Fruit fly (Drosophila melanogaster) whole organism, embryonic: ENCODE results near the gene amn.

Experiments used
- Atf3 ChIP-seq: fragments of 200-800 bp; sonication (Bioruptor generic); optimal IDR thresholded peaks from 3 replicates; lab custom pipeline; 2016; ENCODE audit warnings: missing biosample characterization, missing genetic modification characterization
- CG1024 ChIP-seq: fragments of 200-800 bp; sonication (Bioruptor generic); IDR thresholded peaks from 2 replicates; pipeline ENCODE4 v1.3.6; 2022; ENCODE audit warnings: missing biosample characterization, missing genetic modification characterization
- CG10431 ChIP-seq: fragments of 200-800 bp; sonication (Bioruptor generic); optimal IDR thresholded peaks from 3 replicates; lab custom pipeline; 2018; ENCODE audit warnings: missing biosample characterization, mild to moderate bottlenecking, missing genetic modification characterization
- CG10654 ChIP-seq: fragments of 200-800 bp; sonication (Bioruptor generic); optimal IDR thresholded peaks from 2 replicates; lab custom pipeline; 2016; ENCODE audit warnings: missing biosample characterization, missing genetic modification characterization
- CG13624 ChIP-seq: fragments of 200-800 bp; sonication (Bioruptor generic); optimal IDR thresholded peaks from 2 replicates; lab custom pipeline; 2016; ENCODE audit warnings: missing biosample characterization, missing genetic modification characterization
- CG13894 ChIP-seq: fragments of 200-800 bp; sonication (Bioruptor generic); optimal IDR thresholded peaks from 3 replicates; lab custom pipeline; 2018; ENCODE audit warnings: missing biosample characterization, mild to moderate bottlenecking, missing genetic modification characterization, moderate library complexity
- CG15479 ChIP-seq: fragments of 200-800 bp; sonication (Bioruptor generic); optimal IDR thresholded peaks from 3 replicates; lab custom pipeline; 2019; ENCODE audit warnings: missing biosample characterization, mild to moderate bottlenecking, missing genetic modification characterization, moderate library complexity
- CG15514 ChIP-seq: fragments of 200-800 bp; sonication (Bioruptor generic); optimal IDR thresholded peaks from 3 replicates; lab custom pipeline; 2017; ENCODE audit warnings: missing biosample characterization, missing genetic modification characterization, mild to moderate bottlenecking, moderate library complexity, missing genetic modification reagents
- CG17328 ChIP-seq: fragments of 200-800 bp; sonication (Bioruptor generic); IDR thresholded peaks from 2 replicates; pipeline ENCODE4 v1.3.6; 2022; ENCODE audit warnings: missing biosample characterization, missing genetic modification characterization
- CG2875 ChIP-seq: fragments of 200-800 bp; sonication (Bioruptor generic); optimal IDR thresholded peaks from 2 replicates; lab custom pipeline; 2017; ENCODE audit warnings: missing biosample characterization, mild to moderate bottlenecking, missing genetic modification characterization, missing genetic modification reagents
- CG3163 ChIP-seq: fragments of 200-800 bp; sonication (Bioruptor generic); optimal IDR thresholded peaks from 3 replicates; lab custom pipeline; 2016; ENCODE audit warnings: missing biosample characterization, missing genetic modification characterization
- CG34422 ChIP-seq: fragments of 200-800 bp; sonication (Bioruptor generic); IDR thresholded peaks from 3 replicates; pipeline ENCODE4 v1.3.6; 2022; ENCODE audit warnings: missing biosample characterization, missing genetic modification characterization
- CG4282 ChIP-seq: fragments of 200-800 bp; sonication (Bioruptor generic); optimal IDR thresholded peaks from 2 replicates; lab custom pipeline; 2016; ENCODE audit warnings: missing biosample characterization, missing genetic modification characterization
- CG6813 ChIP-seq: fragments of 200-800 bp; sonication (Bioruptor generic); optimal IDR thresholded peaks from 2 replicates; lab custom pipeline; 2017; ENCODE audit warnings: missing biosample characterization, missing genetic modification characterization, mild to moderate bottlenecking, moderate library complexity, missing genetic modification reagents
- CG6854 ChIP-seq: fragments of 200-800 bp; sonication (Bioruptor generic); optimal IDR thresholded peaks from 3 replicates; lab custom pipeline; 2017; ENCODE audit warnings: missing biosample characterization, mild to moderate bottlenecking, missing genetic modification characterization
- CG7745 ChIP-seq: fragments of 200-800 bp; sonication (Bioruptor generic); optimal IDR thresholded peaks from 2 replicates; lab custom pipeline; 2018; ENCODE audit warnings: missing biosample characterization, mild to moderate bottlenecking, missing genetic modification characterization, moderate library complexity
- CG7839 ChIP-seq: fragments of 200-800 bp; sonication (Bioruptor generic); optimal IDR thresholded peaks from 3 replicates; lab custom pipeline; 2018; ENCODE audit warnings: missing biosample characterization, mild to moderate bottlenecking, missing genetic modification characterization, moderate library complexity
- CG8290 ChIP-seq, 3 experiments: fragments of 200-800 bp; sonication (Bioruptor generic); optimal IDR thresholded peaks; 2 replicates each; lab custom pipeline; 2016 to 2019; ENCODE audit warnings: missing biosample characterization in 3 of 3, missing genetic modification characterization in 3 of 3, mild to moderate bottlenecking in 2 of 3, moderate library complexity in 1 of 3
- CG8478 ChIP-seq: fragments of >200 bp; optimal IDR thresholded peaks from 2 replicates; lab custom pipeline; 2018
- Dek ChIP-seq: fragments of 200-800 bp; sonication (Bioruptor generic); optimal IDR thresholded peaks from 3 replicates; lab custom pipeline; 2019; ENCODE audit warnings: missing biosample characterization, mild to moderate bottlenecking, missing genetic modification characterization, moderate library complexity
- Dip2 ChIP-seq: fragments of 200-800 bp; sonication (Bioruptor generic); IDR thresholded peaks from 2 replicates; pipeline ENCODE4 v1.3.6; 2022; ENCODE audit warnings: missing biosample characterization, missing genetic modification characterization
- HHEX ChIP-seq: fragments of 200-800 bp; sonication (Bioruptor generic); optimal IDR thresholded peaks from 3 replicates; lab custom pipeline; 2017; ENCODE audit warnings: missing biosample characterization, mild to moderate bottlenecking, missing genetic modification characterization, missing genetic modification reagents
- Kr ChIP-seq: fragments of 200-800 bp; sonication (Bioruptor generic); optimal IDR thresholded peaks from 2 replicates; lab custom pipeline; 2017; ENCODE audit warnings: missing biosample characterization, mild to moderate bottlenecking, missing genetic modification characterization
- MBD-R2 ChIP-seq: fragments of 200-800 bp; sonication (Bioruptor generic); IDR thresholded peaks from 2 replicates; pipeline ENCODE4 v1.3.6; 2022; ENCODE audit warnings: missing biosample characterization, missing genetic modification characterization
- Med ChIP-seq: fragments of 200-800 bp; sonication (Bioruptor generic); peaks from one replicate; lab custom pipeline; 2016; ENCODE audit warnings: missing biosample characterization, missing genetic modification characterization, mild to moderate bottlenecking, inconsistent platforms, moderate library complexity
- Mes4 ChIP-seq: fragments of 200-800 bp; sonication (Bioruptor generic); optimal IDR thresholded peaks from 2 replicates; lab custom pipeline; 2016; ENCODE audit warnings: missing biosample characterization, missing genetic modification characterization
- Oli ChIP-seq: fragments of 200-800 bp; sonication (Bioruptor generic); optimal IDR thresholded peaks from 2 replicates; lab custom pipeline; 2018; ENCODE audit warnings: missing biosample characterization, mild to moderate bottlenecking, missing genetic modification characterization, moderate library complexity
- Trl ChIP-seq, 3 experiments: fragments of >200 bp in 2 of 3; fragments of 200-800 bp in 1 of 3; sonication (Bioruptor generic) in 1 of 3; optimal IDR thresholded peaks; 2 replicates in 1 of 3; 3 replicates in 2 of 3; lab custom pipeline; 2016 to 2017; ENCODE audit warnings: missing biosample characterization in 1 of 3, missing genetic modification characterization in 1 of 3
- Usf ChIP-seq: fragments of 200-800 bp; sonication (Bioruptor generic); optimal IDR thresholded peaks from 2 replicates; lab custom pipeline; 2017; ENCODE audit warnings: missing genotype, missing biosample characterization, missing genetic modification characterization
- ab ChIP-seq: fragments of 200-800 bp; sonication (Bioruptor generic); optimal IDR thresholded peaks from 2 replicates; lab custom pipeline; 2016; ENCODE audit warnings: missing biosample characterization, missing genetic modification characterization
- aop ChIP-seq: fragments of 200-800 bp; sonication (Bioruptor generic); IDR thresholded peaks from 2 replicates; pipeline ENCODE4 v1.3.6; 2022; ENCODE audit warnings: missing biosample characterization, missing genetic modification characterization
- bowl ChIP-seq: fragments of 200-800 bp; sonication (Bioruptor generic); IDR thresholded peaks from 2 replicates; pipeline ENCODE4 v1.3.6; 2022; ENCODE audit warnings: missing biosample characterization, missing genetic modification characterization
- br ChIP-seq: fragments of >200 bp; optimal IDR thresholded peaks from 2 replicates; lab custom pipeline; 2017
- bsh ChIP-seq, 2 experiments: fragments of 200-800 bp; sonication (Bioruptor generic); optimal IDR thresholded peaks; 2 replicates each; lab custom pipeline; 2017 to 2018; ENCODE audit warnings: mild to moderate bottlenecking in 2 of 2, missing biosample characterization in 2 of 2, missing genetic modification characterization in 2 of 2, moderate library complexity in 1 of 2
- chn ChIP-seq: fragments of 200-800 bp; sonication (Bioruptor generic); optimal IDR thresholded peaks from 2 replicates; lab custom pipeline; 2016; ENCODE audit warnings: missing biosample characterization, missing genetic modification characterization
- fd102C ChIP-seq: fragments of 200-800 bp; sonication (Bioruptor generic); optimal IDR thresholded peaks from 2 replicates; lab custom pipeline; 2018; ENCODE audit warnings: missing biosample characterization, mild to moderate bottlenecking, missing genetic modification characterization, moderate library complexity
- kah ChIP-seq: fragments of 200-800 bp; sonication (Bioruptor generic); optimal IDR thresholded peaks from 2 replicates; lab custom pipeline; 2018; ENCODE audit warnings: missing biosample characterization, mild to moderate bottlenecking, missing genetic modification characterization
- nerfin-2 ChIP-seq: fragments of 200-800 bp; sonication (Bioruptor generic); IDR thresholded peaks from 2 replicates; pipeline ENCODE4 v1.3.6; 2022; ENCODE audit warnings: missing biosample characterization, missing genetic modification characterization; ENCODE audit not compliant: partially characterized antibody
- pb ChIP-seq: fragments of 200-800 bp; sonication (Bioruptor generic); optimal IDR thresholded peaks from 3 replicates; lab custom pipeline; 2016; ENCODE audit warnings: missing biosample characterization, missing genetic modification characterization
- pita ChIP-seq: fragments of 200-800 bp; sonication (Bioruptor generic); optimal IDR thresholded peaks from 2 replicates; lab custom pipeline; 2017; ENCODE audit warnings: missing biosample characterization, mild to moderate bottlenecking, missing genetic modification characterization
- sens ChIP-seq: fragments of 200-800 bp; sonication (Bioruptor generic); peaks from one replicate; lab custom pipeline; 2016; ENCODE audit warnings: missing biosample characterization, missing genetic modification characterization
- seq ChIP-seq: fragments of 200-800 bp; sonication (Bioruptor generic); IDR thresholded peaks from 2 replicates; pipeline ENCODE4 v1.3.6; 2022; ENCODE audit warnings: missing biosample characterization, missing genetic modification characterization
- slou ChIP-seq: fragments of 200-800 bp; sonication (Bioruptor generic); optimal IDR thresholded peaks from 3 replicates; lab custom pipeline; 2016; ENCODE audit warnings: missing biosample characterization, missing genetic modification characterization
- sob ChIP-seq: fragments of 200-800 bp; sonication (Bioruptor generic); IDR thresholded peaks from 2 replicates; pipeline ENCODE4 v1.3.6; 2022; ENCODE audit warnings: missing biosample characterization, missing genetic modification characterization
- sqz ChIP-seq: fragments of 200-800 bp; sonication (Bioruptor generic); optimal IDR thresholded peaks from 3 replicates; lab custom pipeline; 2018; ENCODE audit warnings: missing biosample characterization, mild to moderate bottlenecking, missing genetic modification characterization
- trh ChIP-seq: fragments of 200-800 bp; sonication (Bioruptor generic); optimal IDR thresholded peaks from 2 replicates; lab custom pipeline; 2016; ENCODE audit warnings: missing biosample characterization, missing genetic modification characterization
- zen ChIP-seq: fragments of 200-800 bp; sonication (Bioruptor generic); optimal IDR thresholded peaks from 3 replicates; lab custom pipeline; 2018; ENCODE audit warnings: missing biosample characterization, mild to moderate bottlenecking, missing genetic modification characterization, moderate library complexity
- zfh2 ChIP-seq: fragments of 200-800 bp; sonication (Bioruptor generic); optimal IDR thresholded peaks from 2 replicates; lab custom pipeline; 2016; ENCODE audit warnings: missing biosample characterization, missing genetic modification characterization

amn gene

dm6 chrX:19886936-19887934, 2.6 kb downstream of the amn start (continued):
- TF ChIP-seq CG34422 (GFP tag; lab: Robert Waterston, UW) = 0 out of 3 replicates have a peak, but pooled peaks have one; percentile 18
- no peak for TF ChIP-seq pb (GFP tag; lab: Kevin White, UChicago)
- TF ChIP-seq ab (GFP tag; lab: Kevin White, UChicago) = no peak
- no peak for TF ChIP-seq Dip2 (GFP tag; lab: Robert Waterston, UW)
- no peak for TF ChIP-seq aop
- TF ChIP-seq CG6813 (GFP tag; lab: Kevin White, UChicago) = no peak
- peak; percentile 89 for TF ChIP-seq CG3163
- no peak for TF ChIP-seq fd102C (GFP tag; lab: Kevin White, UChicago)
- TF ChIP-seq Med (GFP tag; lab: Kevin White, UChicago) = peak; percentile 67
- no peak for TF ChIP-seq CG1024 (GFP tag; lab: Robert Waterston, UW)
- TF ChIP-seq zfh2 = no peak
- no peak for TF ChIP-seq CG17328
- TF ChIP-seq CG15514 (GFP tag; lab: Kevin White, UChicago) = no peak
- TF ChIP-seq CG4282 (GFP tag; lab: Kevin White, UChicago) = peak; percentile 5
- peak; percentile 42; the same call in 1 of the 2 replicates for TF ChIP-seq seq (GFP tag; lab: Robert Waterston, UW)
- TF ChIP-seq CG13624 (GFP tag; lab: Kevin White, UChicago) = peak; percentile 61
- TF ChIP-seq Atf3 (GFP tag; lab: Kevin White, UChicago) = no peak
- no peak for TF ChIP-seq HHEX
- TF ChIP-seq CG7839 (tag; lab: Kevin White, UChicago) = no peak
- TF ChIP-seq CG10431 (GFP tag; lab: Kevin White, UChicago) = no peak
- no peak for TF ChIP-seq nerfin-2 (GFP tag; lab: Robert Waterston, UW)
- peak; percentile 68 for TF ChIP-seq CG15479 (GFP tag; lab: Kevin White, UChicago)
- TF ChIP-seq Kr (GFP tag; lab: Kevin White, UChicago) = no peak
- no peak for TF ChIP-seq Dek
- TF ChIP-seq slou (GFP tag; lab: Kevin White, UChicago) = no peak
- TF ChIP-seq trh (GFP tag; lab: Kevin White, UChicago) = no peak
- TF ChIP-seq Usf (GFP tag; lab: Kevin White, UChicago) = no peak
- no peak for TF ChIP-seq CG6854 (GFP tag; lab: Kevin White, UChicago)
- peak; percentile 84 to 89 for TF ChIP-seq Trl (optimal IDR thresholded peaks at IDR 0.05; lab: Kevin White, UChicago)
- TF ChIP-seq Trl (GFP tag; optimal IDR thresholded peaks at IDR 0.05; lab: Kevin White, UChicago) = peak; percentile 25
- no peak for TF ChIP-seq Mes4 (GFP tag; lab: Kevin White, UChicago)
- TF ChIP-seq sob (GFP tag; lab: Robert Waterston, UW) = no peak
- TF ChIP-seq CG8290 (GFP tag; optimal IDR thresholded peaks at IDR 0.05; lab: Kevin White, UChicago) = no peak
- peak in 1 of 2 experiments; percentile 24 for TF ChIP-seq CG8290 (tag; optimal IDR thresholded peaks at IDR 0.05; lab: Kevin White, UChicago)
- TF ChIP-seq CG8478 = no peak
- TF ChIP-seq CG7745 (tag; lab: Kevin White, UChicago) = no peak
- TF ChIP-seq pita = no peak
- TF ChIP-seq bowl (GFP tag; lab: Robert Waterston, UW) = 0 out of 2 replicates have a peak, but pooled peaks have one; percentile 22
- TF ChIP-seq MBD-R2 = no peak
- TF ChIP-seq br (lab: Kevin White, UChicago) = no peak
- no peak for TF ChIP-seq Oli (tag; lab: Kevin White, UChicago)
- TF ChIP-seq CG13894 (tag; lab: Kevin White, UChicago) = no peak
- peak in 1 of 2 experiments; percentile 56 for TF ChIP-seq bsh (GFP tag; optimal IDR thresholded peaks at IDR 0.05; lab: Kevin White, UChicago)
- TF ChIP-seq sqz (GFP tag; lab: Kevin White, UChicago) = peak; percentile 59
- no peak for TF ChIP-seq zen (tag; lab: Kevin White, UChicago)
- TF ChIP-seq sens (GFP tag; lab: Kevin White, UChicago) = peak; percentile 67
- no peak for TF ChIP-seq chn (GFP tag; lab: Kevin White, UChicago)
- TF ChIP-seq CG2875 (GFP tag; lab: Kevin White, UChicago) = no peak
- TF ChIP-seq kah (GFP tag; lab: Kevin White, UChicago) = no peak
- TF ChIP-seq CG10654 = no peak
